Fruit fly (Drosophila melanogaster): ENCODE results near the gene eas.

- TF ChIP-seq psq (optimal IDR thresholded peaks at IDR 0.05) (no peak), h (optimal IDR thresholded peaks at IDR 0.05) (no peak), Myc (optimal IDR thresholded peaks at IDR 0.05) (no peak), Sin3A (optimal IDR thresholded peaks at IDR 0.05) (no peak), ttk (optimal IDR thresholded peaks at IDR 0.05) (no peak), insv (optimal IDR thresholded peaks at IDR 0.05) (no peak)
Observed at dm6 chrX:16308953-16309352, 30.8 kb downstream of the eas start.

Data from Kc167 (cell line).